Worm (Caenorhabditis elegans) whole organism, L2 larva: Measurements from ENCODE around the gene nhr-260.

Source experiments
- aly-2 ChIP-seq: fragments of 150-350 bp; optimal IDR thresholded peaks from 2 replicates; lab custom pipeline; 2014; ENCODE audit warnings: missing biosample characterization, missing genetic modification characterization
- ama-1 ChIP-seq: fragments of 150-350 bp; optimal IDR thresholded peaks from 2 replicates; lab custom pipeline; 2018; ENCODE audit warnings: inconsistent platforms
- blmp-1 ChIP-seq: sonication (generic microtip); optimal IDR thresholded peaks from 2 replicates; lab custom pipeline; 2017; ENCODE audit warnings: missing genetic modification characterization, mild to moderate bottlenecking, missing compliant biosample characterization, antibody characterized with exemption, moderate library complexity; ENCODE audit not compliant: insufficient read depth
- ceh-82 ChIP-seq: fragments of 150-350 bp; optimal IDR thresholded peaks from 2 replicates; lab custom pipeline; 2014; ENCODE audit warnings: missing biosample characterization, missing genetic modification characterization
- elt-1 ChIP-seq: fragments of 150-350 bp; optimal IDR thresholded peaks from 2 replicates; lab custom pipeline; 2014; ENCODE audit warnings: missing biosample characterization, missing genetic modification characterization
- lin-11 ChIP-seq: fragments of 150-350 bp; sonication (generic microtip); optimal IDR thresholded peaks from 2 replicates; lab custom pipeline; 2014; ENCODE audit warnings: missing biosample characterization, missing genetic modification characterization, inconsistent platforms, mixed read lengths
- lin-39 ChIP-seq: fragments of 150-350 bp; optimal IDR thresholded peaks from 2 replicates; lab custom pipeline; 2014; ENCODE audit warnings: missing biosample characterization, missing genetic modification reagents, missing genetic modification characterization
- mdl-1 ChIP-seq, 2 experiments: fragments of 150-350 bp in 1 of 2; sonication (generic microtip) in 1 of 2; optimal IDR thresholded peaks; 2 replicates each; lab custom pipeline; 2017; ENCODE audit warnings: missing biosample characterization in 2 of 2, missing genetic modification characterization in 2 of 2
- nhr-237 ChIP-seq: fragments of 150-350 bp; optimal IDR thresholded peaks from 2 replicates; lab custom pipeline; 2014; ENCODE audit warnings: missing biosample characterization, missing genetic modification characterization
- snpc-4 ChIP-seq: fragments of 150-350 bp; optimal IDR thresholded peaks from 2 replicates; lab custom pipeline; 2014; ENCODE audit warnings: missing biosample characterization, missing genetic modification characterization
- ztf-11 ChIP-seq: sonication (generic microtip); optimal IDR thresholded peaks from 2 replicates; lab custom pipeline; 2017; ENCODE audit warnings: missing biosample characterization, missing genetic modification characterization

ce11 chrV:1476284-1476792, 35.1 kb downstream of the nhr-260 start:
- TF ChIP-seq elt-1 (tag; lab: Kevin White, UChicago) (no peak), mdl-1 (tag; optimal IDR thresholded peaks at IDR 0.05; lab: Kevin White, UChicago) (no peak), snpc-4 (tag; lab: Kevin White, UChicago) (no peak), blmp-1 (no peak), nhr-237 (tag; lab: Kevin White, UChicago) (no peak), ceh-82 (tag; lab: Kevin White, UChicago) (no peak), aly-2 (tag; lab: Kevin White, UChicago) (no peak), ztf-11 (tag; lab: Kevin White, UChicago) (no peak), ama-1 (lab: Kevin White, UChicago) (no peak), lin-11 (tag; lab: Kevin White, UChicago) (no peak), lin-39 (tag; lab: Kevin White, UChicago) (no peak)
